Fruit fly (Drosophila melanogaster): ENCODE data around the gene Tsp29Fa.

The Tsp29Fa gene

DNA sequence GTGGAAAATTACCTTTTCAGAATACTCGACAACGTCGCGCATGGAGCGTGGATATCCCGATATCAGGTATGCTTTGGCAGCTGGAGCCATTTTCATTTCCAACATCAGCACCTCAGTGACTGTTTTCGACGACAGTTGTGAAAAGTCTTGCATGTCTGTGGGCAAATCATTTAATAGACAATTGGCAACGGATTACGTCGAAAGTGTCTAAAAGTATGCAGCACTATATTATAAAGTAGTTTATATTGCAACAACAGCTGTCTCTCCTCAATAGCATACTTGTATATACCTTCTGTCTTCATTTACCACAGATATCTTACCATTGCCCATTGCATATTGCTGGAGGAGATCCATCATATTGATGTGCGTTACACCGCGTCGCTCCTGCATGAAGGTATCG lies 39.1 kb downstream of the Tsp29Fa start:
- TF ChIP-seq Dif (GFP tag; optimal IDR thresholded peaks at IDR 0.05; ENCODE audit: partially characterized antibody) (no peak), br (GFP tag; optimal IDR thresholded peaks at IDR 0.05) (no peak), tai (GFP tag; optimal IDR thresholded peaks at IDR 0.05) (no peak), pan (optimal IDR thresholded peaks at IDR 0.05) (no peak), dl (GFP tag; optimal IDR thresholded peaks at IDR 0.05; ENCODE audit: insufficient read depth in 1 of 2, partially characterized antibody in 2 of 2) (no peak), Myc (optimal IDR thresholded peaks at IDR 0.05) (no peak)

DNA sequence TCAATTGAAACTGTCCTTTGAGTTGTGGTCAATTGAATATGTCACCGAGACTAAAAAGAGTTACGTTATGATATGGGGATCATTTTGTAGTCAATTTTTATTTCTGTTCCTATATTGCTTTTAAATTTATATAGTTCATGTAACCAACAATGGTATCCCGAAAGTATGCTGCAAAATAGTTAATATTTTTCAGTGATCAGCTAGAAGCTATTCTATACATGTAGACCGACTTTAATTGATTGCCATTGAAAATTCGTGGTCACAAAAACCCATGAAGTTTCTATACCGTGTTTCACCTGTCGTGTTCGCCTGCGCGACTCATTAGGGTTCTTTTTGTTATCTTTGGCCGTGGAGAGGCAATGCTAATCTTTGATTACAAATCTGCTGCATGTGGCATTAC lies 40.7 kb downstream of the Tsp29Fa start:
- TF ChIP-seq N (GFP tag; optimal IDR thresholded peaks at IDR 0.05): peak; percentile 21
- TF ChIP-seq OdsH (GFP tag; optimal IDR thresholded peaks at IDR 0.05): no peak
- peak; percentile 41 for TF ChIP-seq Myc (optimal IDR thresholded peaks at IDR 0.05)

DNA sequence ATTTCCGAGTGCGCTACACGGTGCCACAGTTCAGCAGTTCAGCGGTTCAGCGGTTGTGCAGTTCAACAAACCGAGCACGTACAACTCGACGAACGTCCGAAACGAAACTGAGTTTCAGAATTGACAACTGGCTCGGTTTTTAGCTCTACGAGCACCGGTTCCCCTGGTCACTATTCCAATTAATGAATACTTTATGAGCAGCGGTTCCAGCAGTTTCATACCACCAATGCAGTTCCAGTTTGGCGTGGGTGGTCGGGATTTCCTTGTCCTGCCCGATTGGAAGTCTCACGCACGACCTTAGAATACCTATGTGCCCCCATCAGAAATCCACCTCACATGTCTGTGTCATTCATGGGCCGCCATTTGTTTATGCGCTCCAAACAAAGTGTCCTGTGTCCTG lies 41.6 kb downstream of the Tsp29Fa start, which contains the start of gene CG9541:
CG9541 (minus strand) TSS at position 101 of the 400 bp plus-strand sequence.
- no peak for TF ChIP-seq sage (GFP tag; optimal IDR thresholded peaks at IDR 0.05)
- no peak for TF ChIP-seq jim (GFP tag; optimal IDR thresholded peaks at IDR 0.05)
- TF ChIP-seq Dif (GFP tag; optimal IDR thresholded peaks at IDR 0.05; ENCODE audit: partially characterized antibody): no peak
- no peak for TF ChIP-seq ey (GFP tag; optimal IDR thresholded peaks at IDR 0.05)
- no peak for TF ChIP-seq Hr83 (GFP tag; optimal IDR thresholded peaks at IDR 0.05; ENCODE audit: poor library complexity, severe bottlenecking)
- TF ChIP-seq sv (GFP tag; optimal IDR thresholded peaks at IDR 0.05): no peak
- TF ChIP-seq usp (GFP tag; optimal IDR thresholded peaks at IDR 0.05): no peak
- TF ChIP-seq pan (optimal IDR thresholded peaks at IDR 0.05): no peak
- no peak for TF ChIP-seq brk (GFP tag; optimal IDR thresholded peaks at IDR 0.05)
- TF ChIP-seq woc (GFP tag; optimal IDR thresholded peaks at IDR 0.05): no peak
- no peak for TF ChIP-seq psq (GFP tag; optimal IDR thresholded peaks at IDR 0.05)
- TF ChIP-seq Vsx2 (GFP tag; optimal IDR thresholded peaks at IDR 0.05; ENCODE audit: partially characterized antibody): no peak
- TF ChIP-seq CG32264 (GFP tag; optimal IDR thresholded peaks at IDR 0.05): no peak
- TF ChIP-seq Rel (GFP tag; optimal IDR thresholded peaks at IDR 0.05): no peak
- no peak for TF ChIP-seq Rel (tag; optimal IDR thresholded peaks at IDR 0.05)

DNA sequence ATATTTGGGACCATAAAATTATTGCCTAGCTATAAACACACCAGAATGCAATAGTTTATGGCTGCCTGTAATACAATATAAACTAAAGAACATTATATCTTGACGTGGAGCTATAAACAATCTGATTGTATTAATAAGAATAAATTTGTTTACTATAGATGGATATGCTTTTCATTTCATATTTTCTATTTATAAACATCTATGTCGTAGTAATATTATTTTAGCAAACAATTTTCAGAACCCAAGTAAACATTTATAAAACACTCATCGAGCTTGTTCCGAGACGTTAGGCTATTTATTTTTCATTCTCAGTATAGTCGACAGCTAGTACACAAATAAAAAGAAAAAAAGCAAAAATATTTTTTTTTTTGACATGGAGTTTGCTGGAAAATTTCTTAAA lies 46.6 kb downstream of the Tsp29Fa start, which contains the start of gene CG18662:
CG18662 (plus strand) TSS at position 301 of the 400 bp plus-strand sequence.
- TF ChIP-seq usp (GFP tag; optimal IDR thresholded peaks at IDR 0.05) (no peak), brk (GFP tag; optimal IDR thresholded peaks at IDR 0.05) (no peak), Myc (optimal IDR thresholded peaks at IDR 0.05) (no peak), lola (GFP tag; optimal IDR thresholded peaks at IDR 0.05) (no peak), HLH106 (tag; optimal IDR thresholded peaks at IDR 0.05) (no peak), CG9705 (GFP tag; optimal IDR thresholded peaks at IDR 0.05) (no peak)

DNA sequence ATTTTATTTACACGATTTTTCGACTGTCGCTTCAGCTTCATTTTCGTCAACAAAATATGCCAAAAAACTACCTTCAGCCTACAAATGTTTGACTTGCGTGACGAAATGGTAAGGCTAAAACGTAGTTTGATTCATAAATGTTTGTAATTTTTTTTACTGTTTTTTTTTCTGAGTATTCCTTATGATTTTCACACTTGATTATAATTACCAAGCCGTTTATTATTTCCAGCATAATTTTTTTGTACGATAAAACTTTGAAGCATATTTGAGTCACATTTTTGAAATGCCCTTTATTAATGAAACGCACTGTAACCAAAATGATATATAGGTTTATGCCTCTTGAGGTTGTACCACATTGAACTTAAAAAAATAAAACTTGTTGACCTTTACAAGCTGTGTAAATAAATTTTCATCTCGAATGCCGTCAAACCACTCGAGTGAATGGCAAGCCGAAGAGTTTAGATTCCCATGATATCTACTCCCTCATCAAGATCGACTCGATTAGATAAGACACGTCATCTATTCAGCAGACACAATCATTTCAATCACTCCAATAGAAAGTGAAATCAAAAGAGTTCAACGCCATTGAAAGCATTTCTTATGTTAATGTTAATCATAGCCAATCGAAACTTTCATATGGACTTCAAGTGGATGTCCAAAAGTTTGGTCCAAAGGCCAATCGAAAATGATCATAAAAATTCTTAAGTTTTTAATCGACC lies 49.0 kb downstream of the Tsp29Fa start:
- TF ChIP-seq foxo (GFP tag; optimal IDR thresholded peaks at IDR 0.05) (no peak), dl (GFP tag; optimal IDR thresholded peaks at IDR 0.05; ENCODE audit: insufficient read depth in 1 of 2, partially characterized antibody in 2 of 2) (no peak), Hr78 (GFP tag; optimal IDR thresholded peaks at IDR 0.05) (no peak), Myc (optimal IDR thresholded peaks at IDR 0.05) (no peak), OdsH (GFP tag; optimal IDR thresholded peaks at IDR 0.05) (no peak), N (GFP tag; optimal IDR thresholded peaks at IDR 0.05) (no peak)

DNA sequence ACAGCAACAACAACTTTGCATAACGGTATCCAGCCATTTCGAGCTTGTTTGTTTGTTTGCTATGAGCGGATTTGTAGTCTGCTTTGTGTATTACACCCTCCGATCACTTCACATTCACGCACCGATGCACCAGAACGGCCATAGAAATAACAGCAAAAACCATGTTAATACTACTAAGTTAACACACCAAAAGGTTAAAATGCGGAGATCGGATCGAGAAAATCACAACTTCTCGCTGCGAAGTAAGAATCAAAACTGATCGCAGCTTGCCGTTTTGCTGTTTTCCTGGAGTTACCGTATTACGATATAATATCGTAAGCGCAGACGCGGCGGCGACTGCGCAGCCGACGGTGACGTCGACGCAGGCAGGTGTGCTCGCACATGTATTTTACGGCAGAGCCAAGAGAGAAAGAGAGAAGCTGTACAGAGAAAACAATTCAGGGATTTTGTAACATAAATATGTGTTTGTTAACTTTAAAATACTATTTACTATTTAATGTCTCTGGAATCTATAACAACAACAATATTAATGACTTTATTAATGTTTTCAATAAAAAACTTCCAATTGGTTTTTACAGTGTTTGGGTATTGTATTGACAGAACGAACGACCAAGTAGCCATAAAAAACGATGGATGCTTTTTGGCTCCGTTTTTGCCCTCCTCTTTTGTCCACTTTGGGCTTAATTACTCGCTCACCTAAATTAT lies 51.0 kb downstream of the Tsp29Fa start, which contains the start of gene CG13101:
CG13101 (minus strand) TSS at position 259 of the 705 bp plus-strand sequence.
- peak; percentile 92 for TF ChIP-seq CG9705 (GFP tag; optimal IDR thresholded peaks at IDR 0.05)
- TF ChIP-seq br (GFP tag; optimal IDR thresholded peaks at IDR 0.05): peak; percentile 96
- TF ChIP-seq Vsx2 (GFP tag; optimal IDR thresholded peaks at IDR 0.05; ENCODE audit: partially characterized antibody): no peak
- TF ChIP-seq lola (GFP tag; optimal IDR thresholded peaks at IDR 0.05): no peak
- TF ChIP-seq jim (GFP tag; optimal IDR thresholded peaks at IDR 0.05): no peak
- TF ChIP-seq brk (GFP tag; optimal IDR thresholded peaks at IDR 0.05): peak; percentile 95
- no peak for TF ChIP-seq usp (GFP tag; optimal IDR thresholded peaks at IDR 0.05)
- TF ChIP-seq Dfd (GFP tag; optimal IDR thresholded peaks at IDR 0.05): peak; percentile 27
- TF ChIP-seq Sp1 (GFP tag; optimal IDR thresholded peaks at IDR 0.05): peak; percentile 97
- peak; percentile 72 for TF ChIP-seq GATAd (GFP tag; optimal IDR thresholded peaks at IDR 0.05)
- peak; percentile 95 for TF ChIP-seq ey (GFP tag; optimal IDR thresholded peaks at IDR 0.05)
- TF ChIP-seq N (GFP tag; optimal IDR thresholded peaks at IDR 0.05): no peak
- TF ChIP-seq Rel (GFP tag; optimal IDR thresholded peaks at IDR 0.05): peak; percentile 81
- peak; percentile 80 for TF ChIP-seq Rel (tag; optimal IDR thresholded peaks at IDR 0.05)
- TF ChIP-seq Hnf4 (GFP tag; optimal IDR thresholded peaks at IDR 0.05): peak; percentile 97
- peak; percentile 96 for TF ChIP-seq woc (GFP tag; optimal IDR thresholded peaks at IDR 0.05)
- TF ChIP-seq HLH106 (tag; optimal IDR thresholded peaks at IDR 0.05): peak; percentile 98
- TF ChIP-seq tai (GFP tag; optimal IDR thresholded peaks at IDR 0.05): peak; percentile 88
- TF ChIP-seq OdsH (GFP tag; optimal IDR thresholded peaks at IDR 0.05): peak; percentile 98
- peak; percentile 93 for TF ChIP-seq fru (GFP tag; optimal IDR thresholded peaks at IDR 0.05)
- TF ChIP-seq dsf (GFP tag; optimal IDR thresholded peaks at IDR 0.05; ENCODE audit: borderline replicate concordance): peak; percentile 86
- peak; percentile 98 for TF ChIP-seq rgr (GFP tag; optimal IDR thresholded peaks at IDR 0.05)
- TF ChIP-seq sage (GFP tag; optimal IDR thresholded peaks at IDR 0.05): peak; percentile 95
- peak in 1 of 2 experiments; percentile 97 for TF ChIP-seq foxo (GFP tag; optimal IDR thresholded peaks at IDR 0.05)
- TF ChIP-seq pan (optimal IDR thresholded peaks at IDR 0.05): no peak
- TF ChIP-seq Hr78 (GFP tag; optimal IDR thresholded peaks at IDR 0.05): no peak
- peak; percentile 90 for TF ChIP-seq dmrt93B (GFP tag; optimal IDR thresholded peaks at IDR 0.05)
- TF ChIP-seq CG32264 (GFP tag; optimal IDR thresholded peaks at IDR 0.05): peak; percentile 89
